Worm (Caenorhabditis elegans): ENCODE results near the gene fbxa-147.

DNA sequence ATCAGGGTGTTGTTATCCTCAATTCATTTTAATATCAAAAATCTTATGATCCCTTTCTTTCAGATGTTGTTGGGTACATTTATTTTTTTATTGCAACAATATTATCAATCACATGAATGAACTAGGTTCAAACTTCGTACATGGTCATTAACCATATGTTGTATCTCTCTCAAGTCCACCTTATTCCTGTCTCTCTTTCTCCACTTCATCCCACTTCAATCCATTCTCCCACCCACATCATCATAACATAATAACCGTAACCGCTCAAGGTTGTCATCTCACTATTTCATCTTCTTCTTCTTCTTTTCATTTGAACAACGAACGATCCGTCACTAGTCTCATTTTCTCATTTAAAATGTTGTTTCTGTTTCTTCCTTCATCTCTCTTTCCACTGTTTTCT is 9.1 kb downstream of the fbxa-147 start:
- no peak for TF ChIP-seq lin-39 (tag; optimal IDR thresholded peaks at IDR 0.05)
- TF ChIP-seq F13H6.1 (tag; optimal IDR thresholded peaks at IDR 0.05), result no peak
- no peak for TF ChIP-seq snpc-4 (tag; optimal IDR thresholded peaks at IDR 0.05)
- no peak for TF ChIP-seq nhr-25 (tag; optimal IDR thresholded peaks at IDR 0.05)
- no peak for TF ChIP-seq nhr-11 (tag; optimal IDR thresholded peaks at IDR 0.05)
- TF ChIP-seq sem-4 (tag; optimal IDR thresholded peaks at IDR 0.05), result no peak
- no peak for TF ChIP-seq dmd-4 (tag; optimal IDR thresholded peaks at IDR 0.05)
- TF ChIP-seq nhr-77 (tag; optimal IDR thresholded peaks at IDR 0.05), result no peak
- no peak for TF ChIP-seq unc-39 (tag; optimal IDR thresholded peaks at IDR 0.05)
- TF ChIP-seq alr-1 (tag; optimal IDR thresholded peaks at IDR 0.05), result no peak
- no peak for TF ChIP-seq ztf-1 (GFP tag; conservative IDR thresholded peaks at IDR 0.05)
- no peak for TF ChIP-seq unc-62 (GFP tag; optimal IDR thresholded peaks at IDR 0.05)
- TF ChIP-seq aly-2 (tag; optimal IDR thresholded peaks at IDR 0.05), result no peak
